Worm (Caenorhabditis elegans) whole organism, midembryonic: ENCODE results near the gene sri-29.

ENCODE experiments used
- cog-1 ChIP-seq: sonication (generic microtip); optimal IDR thresholded peaks from 2 replicates; lab custom pipeline; 2016; ENCODE audit warnings: missing genetic modification characterization, missing compliant biosample characterization
- flt-1 ChIP-seq: fragments of 200-800 bp; sonication (Bioruptor generic); IDR thresholded peaks from 2 replicates; pipeline ENCODE4 v1.3.6; 2022; ENCODE audit warnings: missing genetic modification characterization, missing compliant biosample characterization
- klf-2 ChIP-seq: fragments of 200-800 bp; sonication (Bioruptor generic); conservative IDR thresholded peaks from 2 replicates; pipeline ENCODE4 v1.3.6; 2022; ENCODE audit warnings: missing genetic modification reagents, missing genetic modification characterization, missing compliant biosample characterization
- med-1 ChIP-seq: sonication (generic microtip); optimal IDR thresholded peaks from 2 replicates; lab custom pipeline; 2017; ENCODE audit warnings: missing genetic modification characterization, mild to moderate bottlenecking, missing compliant biosample characterization, antibody characterized with exemption, missing genetic modification reagents; ENCODE audit not compliant: insufficient read depth
- ref-1 ChIP-seq: fragments of 200-800 bp; sonication (Bioruptor generic); conservative IDR thresholded peaks from 2 replicates; pipeline ENCODE4 v1.3.6; 2022; ENCODE audit warnings: missing genetic modification reagents, missing genetic modification characterization, missing compliant biosample characterization
- ztf-29 ChIP-seq: fragments of 200-800 bp; sonication (Bioruptor generic); IDR thresholded peaks from 2 replicates; pipeline ENCODE4 v1.3.6; 2022; ENCODE audit warnings: missing genetic modification reagents, missing genetic modification characterization, missing compliant biosample characterization

ce11 chrII:3071012-3071749 is 27.1 kb downstream of the sri-29 start, which contains the start of gene Y25C1A.7:
- no peak for TF ChIP-seq ref-1 (GFP tag; lab: Robert Waterston, UW)
- no peak for TF ChIP-seq med-1 (GFP tag; lab: Kevin White, UChicago)
- TF ChIP-seq flt-1 (GFP tag; lab: Robert Waterston, UW) = no peak
- TF ChIP-seq ztf-29 = peak; percentile 13; the same call in 1 of the 2 replicates
- no peak for TF ChIP-seq klf-2
- TF ChIP-seq cog-1 = no peak
